Fruit fly (Drosophila melanogaster) whole organism, embryonic: ENCODE measurements around the gene Ir68b.
A peak's percentile ranks its signal among the peaks of the same experiment; 100 is the strongest.

Experiments
- Optix ChIP-seq: fragments of 200-800 bp; sonication (Bioruptor generic); IDR thresholded peaks from 3 replicates; pipeline ENCODE4 v1.3.6; 2022; ENCODE audit warnings: missing biosample characterization, missing genetic modification characterization
- stc ChIP-seq: fragments of 200-800 bp; sonication (Bioruptor generic); IDR thresholded peaks from 2 replicates; pipeline ENCODE4 v1.3.6; 2022; ENCODE audit warnings: missing biosample characterization, missing genetic modification characterization

DNA sequence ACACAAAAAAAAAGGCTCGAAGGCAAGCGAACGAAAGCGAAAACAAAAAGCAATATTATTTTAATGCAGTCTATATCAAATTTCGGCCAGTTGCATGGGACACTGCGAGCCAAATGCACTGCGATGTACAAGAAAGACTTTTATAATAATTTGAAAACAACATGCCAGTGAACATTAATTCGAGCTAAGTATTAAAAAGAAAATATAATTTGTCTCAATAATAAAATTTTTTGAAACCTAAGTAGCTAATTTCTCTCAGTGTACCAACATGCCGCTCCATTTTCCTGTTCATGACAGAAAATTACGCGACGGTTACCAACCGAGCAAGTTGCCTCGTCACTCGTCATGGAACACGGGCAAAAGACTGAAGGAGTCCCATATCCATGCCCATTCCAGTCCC lies 49.8 kb downstream of the Ir68b start:
- TF ChIP-seq Optix (GFP tag; lab: Robert Waterston, UW) = 0 out of 3 replicates have a peak, but pooled peaks have one; percentile 57
- no peak for TF ChIP-seq stc (GFP tag; lab: Robert Waterston, UW)
